Fruit fly (Drosophila melanogaster) whole organism, prepupa: ENCODE data around the gene CG9263.
A peak's percentile ranks its signal among the peaks of the same experiment; 100 is the strongest.

ENCODE experiments used
- Blimp-1 ChIP-seq: fragments of 200-800 bp; sonication (Bioruptor generic); optimal IDR thresholded peaks from 3 replicates; lab custom pipeline; 2017; ENCODE audit warnings: missing biosample characterization, missing genetic modification characterization, mild to moderate bottlenecking, moderate library complexity, missing genetic modification reagents
- CG10631 ChIP-seq: fragments of 200-800 bp; sonication (Bioruptor generic); optimal IDR thresholded peaks from 2 replicates; lab custom pipeline; 2016; ENCODE audit warnings: missing biosample characterization, missing genetic modification characterization
- CG10669 ChIP-seq: fragments of 200-800 bp; sonication (Bioruptor generic); optimal IDR thresholded peaks from 3 replicates; lab custom pipeline; 2018; ENCODE audit warnings: missing biosample characterization, mild to moderate bottlenecking, missing genetic modification characterization, moderate library complexity
- CG11294 ChIP-seq: fragments of 200-800 bp; sonication (Bioruptor generic); IDR thresholded peaks from 2 replicates; pipeline ENCODE4 v1.3.6; 2022; ENCODE audit warnings: missing biosample characterization, missing genetic modification characterization
- CG11762 ChIP-seq: fragments of 200-800 bp; sonication (Bioruptor generic); optimal IDR thresholded peaks from 3 replicates; lab custom pipeline; 2016; ENCODE audit warnings: missing biosample characterization, missing genetic modification characterization; ENCODE audit not compliant: insufficient read depth
- CG11902 ChIP-seq: fragments of 200-800 bp; sonication (Bioruptor generic); optimal IDR thresholded peaks from 3 replicates; lab custom pipeline; 2016; ENCODE audit warnings: missing biosample characterization, missing genetic modification characterization
- CG1621 ChIP-seq: fragments of 200-800 bp; sonication (Bioruptor generic); optimal IDR thresholded peaks from 3 replicates; lab custom pipeline; 2018; ENCODE audit warnings: missing biosample characterization, mild to moderate bottlenecking, missing genetic modification characterization
- CG16779 ChIP-seq: fragments of 200-800 bp; sonication (Bioruptor generic); optimal IDR thresholded peaks from 3 replicates; lab custom pipeline; 2017; ENCODE audit warnings: missing biosample characterization, mild to moderate bottlenecking, missing genetic modification characterization
- CG3032 ChIP-seq: fragments of 200-800 bp; optimal IDR thresholded peaks from 2 replicates; lab custom pipeline; 2019; ENCODE audit warnings: missing biosample characterization, mild to moderate bottlenecking, missing genetic modification characterization, moderate library complexity
- CG31627 ChIP-seq: fragments of 200-800 bp; sonication (Bioruptor generic); optimal IDR thresholded peaks from 3 replicates; lab custom pipeline; 2016; ENCODE audit warnings: missing biosample characterization, missing genetic modification characterization
- CG34406 ChIP-seq: fragments of 200-800 bp; sonication (Bioruptor generic); optimal IDR thresholded peaks from 3 replicates; lab custom pipeline; 2016; ENCODE audit warnings: missing biosample characterization, missing genetic modification characterization
- CG4318 ChIP-seq: fragments of 200-800 bp; sonication (Bioruptor generic); optimal IDR thresholded peaks from 3 replicates; lab custom pipeline; 2017; ENCODE audit warnings: missing biosample characterization, mild to moderate bottlenecking, missing genetic modification characterization
- CG6163 ChIP-seq: fragments of 200-800 bp; sonication (Bioruptor generic); IDR thresholded peaks from 3 replicates; pipeline ENCODE4 v1.3.6; 2022; ENCODE audit warnings: missing biosample characterization, missing genetic modification characterization
- CG6276 ChIP-seq: fragments of 200-800 bp; sonication (Bioruptor generic); optimal IDR thresholded peaks from 2 replicates; lab custom pipeline; 2017; ENCODE audit warnings: missing biosample characterization, mild to moderate bottlenecking, missing genetic modification characterization
- CG6808 ChIP-seq: fragments of 200-800 bp; sonication (Bioruptor generic); optimal IDR thresholded peaks from 3 replicates; lab custom pipeline; 2017; ENCODE audit warnings: missing biosample characterization, missing genetic modification characterization, mild to moderate bottlenecking, moderate library complexity, missing genetic modification reagents
- CG7368 ChIP-seq: fragments of 200-800 bp; sonication (Bioruptor generic); optimal IDR thresholded peaks from 3 replicates; lab custom pipeline; 2016; ENCODE audit warnings: missing biosample characterization, missing genetic modification characterization
- CG8632 ChIP-seq: fragments of 200-800 bp; sonication (Bioruptor generic); optimal IDR thresholded peaks from 3 replicates; lab custom pipeline; 2016; ENCODE audit warnings: missing biosample characterization, missing genetic modification characterization
- Eip75B ChIP-seq: fragments of 200-800 bp; sonication (Bioruptor generic); optimal IDR thresholded peaks from 3 replicates; lab custom pipeline; 2016; ENCODE audit warnings: missing biosample characterization, missing genetic modification characterization
- Eip78C ChIP-seq: fragments of 200-800 bp; sonication (Bioruptor generic); peaks from one replicate; lab custom pipeline; 2016; ENCODE audit warnings: missing biosample characterization, missing genetic modification characterization
- Eip93F ChIP-seq: fragments of 200-800 bp; sonication (Bioruptor generic); optimal IDR thresholded peaks from 2 replicates; lab custom pipeline; 2016; ENCODE audit warnings: missing biosample characterization, mild to moderate bottlenecking, missing genetic modification characterization
- Ets21C ChIP-seq: fragments of 200-800 bp; sonication (Bioruptor generic); optimal IDR thresholded peaks from 3 replicates; lab custom pipeline; 2016; ENCODE audit warnings: missing biosample characterization, missing genetic modification characterization
- Ets96B ChIP-seq: fragments of 200-800 bp; optimal IDR thresholded peaks from 2 replicates; lab custom pipeline; 2019; ENCODE audit warnings: missing biosample characterization, mild to moderate bottlenecking, missing genetic modification characterization, moderate library complexity
- Hr38 ChIP-seq: sonication (Bioruptor generic); optimal IDR thresholded peaks from 2 replicates; lab custom pipeline; 2016; ENCODE audit warnings: missing biosample characterization, missing genetic modification characterization
- Hr39 ChIP-seq: fragments of 200-800 bp; sonication (Bioruptor generic); optimal IDR thresholded peaks from 2 replicates; lab custom pipeline; 2016; ENCODE audit warnings: missing biosample characterization, missing genetic modification characterization
- Hr4 ChIP-seq: fragments of 200-800 bp; sonication (Bioruptor generic); optimal IDR thresholded peaks from 3 replicates; lab custom pipeline; 2016; ENCODE audit warnings: missing biosample characterization, missing genetic modification characterization
- Lpt ChIP-seq: fragments of 200-800 bp; sonication (Bioruptor generic); optimal IDR thresholded peaks from 3 replicates; lab custom pipeline; 2016; ENCODE audit warnings: missing biosample characterization, missing genetic modification characterization
- OdsH ChIP-seq: fragments of 200-800 bp; sonication (Bioruptor generic); optimal IDR thresholded peaks from 3 replicates; lab custom pipeline; 2016; ENCODE audit warnings: missing biosample characterization, missing genetic modification characterization
- Smox ChIP-seq: fragments of 200-800 bp; sonication (Bioruptor generic); optimal IDR thresholded peaks from 3 replicates; lab custom pipeline; 2016; ENCODE audit warnings: missing biosample characterization, missing genetic modification characterization
- Sox102F ChIP-seq: fragments of 200-800 bp; sonication (Bioruptor generic); optimal IDR thresholded peaks from 2 replicates; lab custom pipeline; 2016; ENCODE audit warnings: missing biosample characterization, mild to moderate bottlenecking, missing genetic modification characterization
- Sox14 ChIP-seq: fragments of 200-800 bp; sonication (Bioruptor generic); optimal IDR thresholded peaks from 3 replicates; lab custom pipeline; 2016; ENCODE audit warnings: missing biosample characterization, missing genetic modification characterization
- achi ChIP-seq: fragments of 200-800 bp; sonication (Bioruptor generic); optimal IDR thresholded peaks from 3 replicates; lab custom pipeline; 2016; ENCODE audit warnings: missing biosample characterization, missing genetic modification characterization
- acj6 ChIP-seq: fragments of 200-800 bp; sonication (Bioruptor generic); optimal IDR thresholded peaks from 3 replicates; lab custom pipeline; 2016; ENCODE audit warnings: missing biosample characterization, missing genetic modification characterization
- cyc ChIP-seq: fragments of 200-800 bp; sonication (Bioruptor generic); optimal IDR thresholded peaks from 3 replicates; lab custom pipeline; 2016; ENCODE audit warnings: missing biosample characterization, missing genetic modification characterization
- dac ChIP-seq: fragments of 200-800 bp; sonication (Bioruptor generic); optimal IDR thresholded peaks from 2 replicates; lab custom pipeline; 2017; ENCODE audit warnings: missing biosample characterization, mild to moderate bottlenecking, missing genetic modification characterization
- dsx ChIP-seq: fragments of 200-800 bp; optimal IDR thresholded peaks from 3 replicates; lab custom pipeline; 2019; ENCODE audit warnings: missing biosample characterization, mild to moderate bottlenecking, missing genetic modification characterization, moderate library complexity; ENCODE audit not compliant: poor library complexity, severe bottlenecking
- eg ChIP-seq: fragments of 200-800 bp; sonication (Bioruptor generic); IDR thresholded peaks from 3 replicates; pipeline ENCODE4 v1.3.6; 2022; ENCODE audit warnings: missing biosample characterization, missing genetic modification characterization
- esn ChIP-seq: fragments of 200-800 bp; sonication (Bioruptor generic); optimal IDR thresholded peaks from 2 replicates; lab custom pipeline; 2016; ENCODE audit warnings: missing biosample characterization, mild to moderate bottlenecking, missing genetic modification characterization, moderate library complexity
- fd59A ChIP-seq: fragments of 200-800 bp; sonication (Bioruptor generic); optimal IDR thresholded peaks from 2 replicates; lab custom pipeline; 2017; ENCODE audit warnings: missing biosample characterization, mild to moderate bottlenecking, missing genetic modification characterization, missing genetic modification reagents
- fd85E ChIP-seq: fragments of 200-800 bp; sonication (Bioruptor generic); optimal IDR thresholded peaks from 3 replicates; lab custom pipeline; 2016; ENCODE audit warnings: missing biosample characterization, missing genetic modification characterization
- lz ChIP-seq: fragments of 200-800 bp; sonication (Bioruptor generic); optimal IDR thresholded peaks from 3 replicates; lab custom pipeline; 2016; ENCODE audit warnings: missing biosample characterization, missing genetic modification characterization
- pdm3 ChIP-seq: fragments of 200-800 bp; sonication (Bioruptor generic); optimal IDR thresholded peaks from 3 replicates; lab custom pipeline; 2016; ENCODE audit warnings: missing biosample characterization, missing genetic modification characterization
- salr ChIP-seq, 2 experiments: fragments of 200-800 bp; sonication (Bioruptor generic); optimal IDR thresholded peaks; 3 replicates each; lab custom pipeline; 2016 to 2018; ENCODE audit warnings: missing biosample characterization in 2 of 2, missing genetic modification characterization in 2 of 2, mild to moderate bottlenecking in 1 of 2
- spab ChIP-seq: fragments of 200-800 bp; sonication (Bioruptor generic); optimal IDR thresholded peaks from 2 replicates; lab custom pipeline; 2017; ENCODE audit warnings: missing biosample characterization, mild to moderate bottlenecking, missing genetic modification characterization, missing genetic modification reagents
- ss ChIP-seq, 2 experiments: fragments of 200-800 bp; sonication (Bioruptor generic); optimal IDR thresholded peaks; 2 replicates in 1 of 2; 3 replicates in 1 of 2; lab custom pipeline; 2017 to 2018; ENCODE audit warnings: mild to moderate bottlenecking in 2 of 2, missing biosample characterization in 2 of 2, missing genetic modification characterization in 2 of 2, moderate library complexity in 1 of 2
- svp ChIP-seq: fragments of 200-800 bp; sonication (Bioruptor generic); peaks from one replicate; lab custom pipeline; 2016; ENCODE audit warnings: missing biosample characterization, missing genetic modification characterization
- vri ChIP-seq: fragments of 200-800 bp; sonication (Bioruptor generic); optimal IDR thresholded peaks from 3 replicates; lab custom pipeline; 2016; ENCODE audit warnings: missing biosample characterization, mild to moderate bottlenecking, missing genetic modification characterization

The CG9263 gene

dm6 chr2L:13547738-13548726, 5.7 kb upstream of the CG9263 start (continued):
- TF ChIP-seq CG34406 (GFP tag; lab: Kevin White, UChicago), result peak; percentile 64
- TF ChIP-seq CG6276 (GFP tag; lab: Kevin White, UChicago), result peak; percentile 65
- TF ChIP-seq CG31627 (GFP tag; lab: Kevin White, UChicago), result peak; percentile 84
- peak; percentile 52 for TF ChIP-seq dsx (GFP tag; lab: Kevin White, UChicago)
- peak; percentile 93 for TF ChIP-seq Eip78C (GFP tag; lab: Kevin White, UChicago)
- peak; percentile 18 to 79 for TF ChIP-seq salr (GFP tag; optimal IDR thresholded peaks at IDR 0.05; lab: Kevin White, UChicago)
- peak; percentile 85 for TF ChIP-seq lz (GFP tag; lab: Kevin White, UChicago)
- peak; percentile 84 for TF ChIP-seq OdsH (GFP tag; lab: Kevin White, UChicago)
- peak; percentile 64 for TF ChIP-seq CG11762 (GFP tag; lab: Kevin White, UChicago)
- peak; percentile 45; the same call in 1 of the 2 replicates for TF ChIP-seq CG11294
- peak; percentile 86 for TF ChIP-seq CG10631 (GFP tag; lab: Kevin White, UChicago)
- peak; percentile 85 for TF ChIP-seq Eip75B (GFP tag; lab: Kevin White, UChicago)
- TF ChIP-seq CG8632 (GFP tag; lab: Kevin White, UChicago), result peak; percentile 64
- peak; percentile 80 for TF ChIP-seq Hr4 (GFP tag; lab: Kevin White, UChicago)
- peak; percentile 85 for TF ChIP-seq spab (GFP tag; lab: Kevin White, UChicago)
- peak; percentile 85 for TF ChIP-seq cyc (GFP tag; lab: Kevin White, UChicago)
- peak; percentile 77 for TF ChIP-seq CG10669 (GFP tag; lab: Kevin White, UChicago)
- peak; percentile 67 for TF ChIP-seq Ets96B (tag; lab: Kevin White, UChicago)
- no peak; the same call in 2 of the 3 replicates for TF ChIP-seq CG6163
- TF ChIP-seq acj6 (GFP tag; lab: Kevin White, UChicago), result peak; percentile 76
- peak; percentile 95 for TF ChIP-seq CG11902 (GFP tag; lab: Kevin White, UChicago)
- peak; percentile 82 for TF ChIP-seq Smox
- peak; percentile 45 for TF ChIP-seq CG7368
- TF ChIP-seq eg, result peak; percentile 40; the same call in 1 of the 3 replicates
- TF ChIP-seq Sox102F (GFP tag; lab: Kevin White, UChicago), result peak; percentile 79
- TF ChIP-seq pdm3 (GFP tag; lab: Kevin White, UChicago), result peak; percentile 78
- TF ChIP-seq Hr39 (GFP tag; lab: Kevin White, UChicago), result peak; percentile 88
- peak; percentile 16 for TF ChIP-seq CG1621 (tag; lab: Kevin White, UChicago)

DNA sequence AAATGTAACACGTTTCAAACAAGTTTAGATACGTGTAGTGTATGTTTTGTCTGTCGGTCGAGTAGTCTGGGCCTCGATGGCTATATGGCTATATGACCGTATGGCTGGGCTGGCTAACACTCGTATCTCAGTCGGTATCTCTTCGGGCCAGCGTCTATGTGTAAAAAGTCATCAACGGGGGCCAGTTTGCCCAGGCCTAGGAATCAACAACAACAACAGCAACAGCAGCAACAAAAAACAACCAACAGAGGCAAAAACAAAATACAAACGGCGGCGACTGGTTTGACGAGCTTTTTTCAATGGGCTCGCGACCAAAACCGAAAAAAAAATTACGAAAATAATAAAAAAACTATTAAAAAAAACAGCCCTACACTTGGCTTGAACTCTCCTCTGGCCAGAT, 3.3 kb upstream of the CG9263 start:
- TF ChIP-seq eg (peak; percentile 72), CG4318 (GFP tag; lab: Kevin White, UChicago) (no peak), esn (GFP tag; lab: Kevin White, UChicago) (no peak), achi (peak; percentile 1), Lpt (GFP tag; lab: Kevin White, UChicago) (peak; percentile 81), dac (GFP tag; lab: Kevin White, UChicago) (no peak), CG3032 (tag; lab: Kevin White, UChicago) (peak; percentile 68), vri (no peak), salr (GFP tag; optimal IDR thresholded peaks at IDR 0.05; lab: Kevin White, UChicago) (peak; percentile 42 to 59), Sox14 (GFP tag; lab: Kevin White, UChicago) (no peak), CG16779 (peak; percentile 86), Blimp-1 (GFP tag; lab: Kevin White, UChicago) (no peak), spab (GFP tag; lab: Kevin White, UChicago) (peak; percentile 89), ss (GFP tag; optimal IDR thresholded peaks at IDR 0.05; lab: Kevin White, UChicago) (peak; percentile 96 to 99), fd85E (GFP tag; lab: Kevin White, UChicago) (no peak), dsx (GFP tag; lab: Kevin White, UChicago) (peak; percentile 85), CG10669 (GFP tag; lab: Kevin White, UChicago) (peak; percentile 65), Eip93F (GFP tag; lab: Kevin White, UChicago) (no peak), CG6808 (GFP tag; lab: Kevin White, UChicago) (peak; percentile 95), Hr38 (GFP tag; lab: Kevin White, UChicago) (no peak), svp (no peak), CG34406 (GFP tag; lab: Kevin White, UChicago) (no peak), CG11762 (GFP tag; lab: Kevin White, UChicago) (no peak), Ets21C (no peak), CG10631 (GFP tag; lab: Kevin White, UChicago) (peak; percentile 13), Sox102F (GFP tag; lab: Kevin White, UChicago) (no peak), lz (GFP tag; lab: Kevin White, UChicago) (no peak), fd59A (peak; percentile 67), CG6276 (GFP tag; lab: Kevin White, UChicago) (peak; percentile 88)
